Worm (Caenorhabditis elegans) whole organism, mixed stage, embryonic: ENCODE data around the gene F26F4.8.

Experiments used
- M03D4.4 ChIP-seq: sonication (generic microtip); optimal IDR thresholded peaks from 2 replicates; lab custom pipeline; 2017; ENCODE audit warnings: mild to moderate bottlenecking, missing genetic modification characterization, missing compliant biosample characterization
- bed-3 ChIP-seq: fragments of 200-800 bp; sonication (Bioruptor generic); optimal IDR thresholded peaks from 3 replicates; lab custom pipeline; 2018; ENCODE audit warnings: mild to moderate bottlenecking, missing genetic modification characterization, moderate library complexity, missing compliant biosample characterization
- blmp-1 ChIP-seq: fragments of 150-350 bp; optimal IDR thresholded peaks from 2 replicates; lab custom pipeline; 2014; ENCODE audit warnings: missing biosample characterization, missing genetic modification characterization
- ceh-39 ChIP-seq: fragments of 150-350 bp; optimal IDR thresholded peaks from 2 replicates; lab custom pipeline; 2014; ENCODE audit warnings: missing biosample characterization, missing genetic modification characterization
- ceh-43 ChIP-seq: fragments of 200-800 bp; sonication (Bioruptor generic); optimal IDR thresholded peaks from 2 replicates; lab custom pipeline; 2018; ENCODE audit warnings: mild to moderate bottlenecking, missing genetic modification characterization, moderate library complexity, missing compliant biosample characterization
- ceh-83 ChIP-seq: fragments of 200-800 bp; sonication (Bioruptor generic); optimal IDR thresholded peaks from 2 replicates; lab custom pipeline; 2018; ENCODE audit warnings: mild to moderate bottlenecking, missing genetic modification characterization, missing compliant biosample characterization
- ces-1 ChIP-seq: fragments of 150-350 bp; optimal IDR thresholded peaks from 2 replicates; lab custom pipeline; 2014; ENCODE audit warnings: missing biosample characterization, missing genetic modification reagents, missing genetic modification characterization
- cnd-1 ChIP-seq: fragments of 200-800 bp; sonication (Bioruptor generic); optimal IDR thresholded peaks from 2 replicates; lab custom pipeline; 2018; ENCODE audit warnings: mild to moderate bottlenecking, missing genetic modification characterization, missing compliant biosample characterization
- drap-1 ChIP-seq: fragments of 200-800 bp; sonication (Bioruptor generic); optimal IDR thresholded peaks from 3 replicates; lab custom pipeline; 2018; ENCODE audit warnings: mild to moderate bottlenecking, missing genetic modification characterization, missing compliant biosample characterization
- elt-1 ChIP-seq: sonication (generic microtip); optimal IDR thresholded peaks from 2 replicates; lab custom pipeline; 2017; ENCODE audit warnings: missing genetic modification characterization, mild to moderate bottlenecking, missing compliant biosample characterization, antibody characterized with exemption, moderate library complexity, borderline replicate concordance; ENCODE audit not compliant: insufficient read depth
- elt-3 ChIP-seq: fragments of 150-350 bp; optimal IDR thresholded peaks from 2 replicates; lab custom pipeline; 2014; ENCODE audit warnings: missing biosample characterization, missing genetic modification characterization
- flh-1 ChIP-seq: fragments of 200-800 bp; sonication (Bioruptor generic); optimal IDR thresholded peaks from 2 replicates; lab custom pipeline; 2018; ENCODE audit warnings: mild to moderate bottlenecking, missing genetic modification characterization, moderate library complexity, missing compliant biosample characterization
- hlh-1 ChIP-seq: fragments of 150-350 bp; optimal IDR thresholded peaks from 2 replicates; lab custom pipeline; 2014; ENCODE audit warnings: missing biosample characterization, missing genetic modification reagents, missing genetic modification characterization
- lin-13 ChIP-seq: fragments of 150-350 bp; optimal IDR thresholded peaks from 2 replicates; lab custom pipeline; 2014; ENCODE audit warnings: missing biosample characterization, missing genetic modification characterization
- lin-32 ChIP-seq: fragments of 200-800 bp; sonication (Bioruptor generic); optimal IDR thresholded peaks from 2 replicates; lab custom pipeline; 2018; ENCODE audit warnings: mild to moderate bottlenecking, missing genetic modification characterization, missing compliant biosample characterization
- lsy-2 ChIP-seq: fragments of 150-350 bp; optimal IDR thresholded peaks from 2 replicates; lab custom pipeline; 2014; ENCODE audit warnings: missing biosample characterization, missing genetic modification characterization
- mab-5 ChIP-seq: fragments of 150-350 bp; optimal IDR thresholded peaks from 2 replicates; lab custom pipeline; 2014; ENCODE audit warnings: missing biosample characterization, missing genetic modification characterization
- mep-1 ChIP-seq: fragments of 150-350 bp; optimal IDR thresholded peaks from 2 replicates; lab custom pipeline; 2017; ENCODE audit warnings: missing biosample characterization, missing genetic modification reagents, missing genetic modification characterization, inconsistent platforms
- nhr-12 ChIP-seq: fragments of 150-350 bp; optimal IDR thresholded peaks from 2 replicates; lab custom pipeline; 2014; ENCODE audit warnings: missing biosample characterization, missing genetic modification characterization
- nhr-2 ChIP-seq: fragments of 150-350 bp; optimal IDR thresholded peaks from 2 replicates; lab custom pipeline; 2014; ENCODE audit warnings: missing biosample characterization, missing genetic modification characterization
- nhr-237 ChIP-seq: fragments of 150-350 bp; optimal IDR thresholded peaks from 2 replicates; lab custom pipeline; 2014; ENCODE audit warnings: missing biosample characterization, missing genetic modification characterization
- nhr-28 ChIP-seq: fragments of 150-350 bp; optimal IDR thresholded peaks from 2 replicates; lab custom pipeline; 2014; ENCODE audit warnings: missing biosample characterization, missing genetic modification characterization
- nhr-76 ChIP-seq: sonication (generic microtip); optimal IDR thresholded peaks from 2 replicates; lab custom pipeline; 2017; ENCODE audit warnings: missing biosample characterization, missing genetic modification characterization
- pha-4 ChIP-seq: fragments of 150-350 bp; optimal IDR thresholded peaks from 2 replicates; lab custom pipeline; 2018; ENCODE audit warnings: missing biosample characterization, missing genetic modification reagents, missing genetic modification characterization
- sem-2 ChIP-seq: fragments of 200-800 bp; sonication (Bioruptor generic); optimal IDR thresholded peaks from 2 replicates; lab custom pipeline; 2018; ENCODE audit warnings: mild to moderate bottlenecking, missing genetic modification characterization, missing compliant biosample characterization
- sptf-1 ChIP-seq: sonication (generic microtip); optimal IDR thresholded peaks from 2 replicates; lab custom pipeline; 2017; ENCODE audit warnings: mild to moderate bottlenecking, missing genetic modification characterization, moderate library complexity, missing compliant biosample characterization
- tbx-8 ChIP-seq: fragments of 200-800 bp; sonication (Bioruptor generic); optimal IDR thresholded peaks from 2 replicates; lab custom pipeline; 2018; ENCODE audit warnings: mild to moderate bottlenecking, missing genetic modification characterization, moderate library complexity, missing compliant biosample characterization
- unc-120 ChIP-seq: sonication (generic microtip); optimal IDR thresholded peaks from 2 replicates; lab custom pipeline; 2017; ENCODE audit warnings: missing genetic modification characterization, missing compliant biosample characterization; ENCODE audit not compliant: poor library complexity, severe bottlenecking
- unc-62 ChIP-seq: fragments of 150-350 bp; optimal IDR thresholded peaks from 2 replicates; lab custom pipeline; 2014; ENCODE audit warnings: missing biosample characterization, missing genetic modification reagents, missing genetic modification characterization
- ztf-11 ChIP-seq: fragments of 150-350 bp; optimal IDR thresholded peaks from 2 replicates; lab custom pipeline; 2014; ENCODE audit warnings: missing biosample characterization, missing genetic modification characterization

The F26F4.8 gene

ce11 chrIII:4905405-4905804 is at the start of gene F26F4.8:
Gene F26F4.8, minus strand, starts transcription at chrIII:4905473.
- TF ChIP-seq nhr-12 (tag; lab: Kevin White, UChicago) (no peak), sptf-1 (tag; lab: Kevin White, UChicago) (peak; percentile 26), hlh-1 (tag; lab: Kevin White, UChicago) (peak; percentile 37), unc-120 (tag; lab: Kevin White, UChicago) (peak; percentile 92), ceh-83 (GFP tag; lab: Kevin White, UChicago) (peak; percentile 43), ceh-43 (GFP tag; lab: Kevin White, UChicago) (peak; percentile 19), lin-32 (peak; percentile 2), ces-1 (peak; percentile 2), mep-1 (tag; lab: Kevin White, UChicago) (peak; percentile 18), ceh-39 (tag; lab: Kevin White, UChicago) (no peak)

- TF ChIP-seq ztf-11 (tag; lab: Kevin White, UChicago) (no peak), lin-32 (no peak), bed-3 (no peak), mab-5 (no peak), mep-1 (tag; lab: Kevin White, UChicago) (no peak), drap-1 (GFP tag; lab: Kevin White, UChicago) (no peak), nhr-76 (tag; lab: Kevin White, UChicago) (no peak), unc-120 (tag; lab: Kevin White, UChicago) (no peak), nhr-2 (tag; lab: Kevin White, UChicago) (no peak), unc-62 (GFP tag; lab: Kevin White, UChicago) (no peak), nhr-28 (tag; lab: Kevin White, UChicago) (no peak), M03D4.4 (no peak), elt-1 (tag; lab: Kevin White, UChicago) (no peak), ceh-83 (GFP tag; lab: Kevin White, UChicago) (no peak), lsy-2 (tag; lab: Kevin White, UChicago) (no peak), cnd-1 (tag; lab: Kevin White, UChicago) (no peak), sem-2 (GFP tag; lab: Kevin White, UChicago) (no peak), pha-4 (tag; lab: Kevin White, UChicago) (no peak), sptf-1 (tag; lab: Kevin White, UChicago) (no peak), ceh-39 (tag; lab: Kevin White, UChicago) (no peak)
These were observed 47.7 kb upstream of the F26F4.8 start for ce11 chrIII:4952970-4953369.

ce11 chrIII:4951824-4952223 is 46.6 kb upstream of the F26F4.8 start, which contains the start of gene flh-2:
Gene flh-2, plus strand, starts transcription at chrIII:4952124.
- TF ChIP-seq hlh-1 (tag; lab: Kevin White, UChicago): no peak
- TF ChIP-seq lsy-2 (tag; lab: Kevin White, UChicago): no peak
- no peak for TF ChIP-seq nhr-237 (tag; lab: Kevin White, UChicago)
- no peak for TF ChIP-seq unc-120 (tag; lab: Kevin White, UChicago)
- no peak for TF ChIP-seq nhr-12 (tag; lab: Kevin White, UChicago)
- TF ChIP-seq flh-1 (GFP tag; lab: Kevin White, UChicago): no peak
- no peak for TF ChIP-seq elt-3 (tag; lab: Kevin White, UChicago)
- no peak for TF ChIP-seq nhr-2 (tag; lab: Kevin White, UChicago)
- TF ChIP-seq drap-1 (GFP tag; lab: Kevin White, UChicago): no peak
- no peak for TF ChIP-seq ceh-43 (GFP tag; lab: Kevin White, UChicago)
- TF ChIP-seq mab-5: no peak
- no peak for TF ChIP-seq blmp-1
- no peak for TF ChIP-seq tbx-8
- no peak for TF ChIP-seq M03D4.4
- TF ChIP-seq cnd-1 (tag; lab: Kevin White, UChicago): no peak
- no peak for TF ChIP-seq lin-13
- no peak for TF ChIP-seq sem-2 (GFP tag; lab: Kevin White, UChicago)
- TF ChIP-seq pha-4 (tag; lab: Kevin White, UChicago): no peak
- TF ChIP-seq, all 35 proteins: peak for 0

ce11 chrIII:4951210-4951609 is 45.9 kb upstream of the F26F4.8 start:
- TF ChIP-seq elt-1 (tag; lab: Kevin White, UChicago) (no peak), sptf-1 (tag; lab: Kevin White, UChicago) (no peak), nhr-2 (tag; lab: Kevin White, UChicago) (no peak), ztf-11 (tag; lab: Kevin White, UChicago) (no peak), nhr-237 (tag; lab: Kevin White, UChicago) (no peak), nhr-12 (tag; lab: Kevin White, UChicago) (no peak), pha-4 (tag; lab: Kevin White, UChicago) (no peak), unc-62 (GFP tag; lab: Kevin White, UChicago) (no peak)
